Worm (Caenorhabditis elegans): ENCODE data around the gene amt-3.

amt-3 gene

DNA sequence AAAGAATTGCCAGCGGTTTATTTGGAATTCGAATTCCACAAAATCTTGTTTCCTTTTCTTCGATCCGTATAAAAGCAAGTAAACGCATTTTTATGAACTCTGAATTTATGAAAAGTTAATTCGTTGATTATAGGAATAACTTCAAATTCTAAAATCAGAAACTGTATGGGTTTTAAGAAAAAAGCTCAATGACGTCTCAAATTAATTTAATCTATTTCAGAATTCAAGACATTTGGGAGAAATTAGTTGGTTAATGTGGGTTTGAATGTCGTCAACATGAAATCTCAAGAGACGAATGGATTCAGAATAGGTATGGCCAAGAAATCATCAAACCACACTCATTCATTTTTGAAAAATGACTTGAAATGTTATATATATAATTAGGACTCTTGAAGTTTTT is 27.1 kb upstream of the amt-3 start, which contains the start of gene F49E12.7:
Gene F49E12.7, minus strand, starts transcription at position 101 of the 400 bp plus-strand sequence.
- no peak for TF ChIP-seq R02D3.7 (tag; optimal IDR thresholded peaks at IDR 0.05)
- no peak for TF ChIP-seq mab-5 (tag; optimal IDR thresholded peaks at IDR 0.05)
- no peak for TF ChIP-seq nhr-6 (tag; optimal IDR thresholded peaks at IDR 0.05)
- TF ChIP-seq crh-2 (tag; optimal IDR thresholded peaks at IDR 0.05) = no peak
- no peak for TF ChIP-seq blmp-1 (tag; optimal IDR thresholded peaks at IDR 0.05; ENCODE audit: insufficient read depth)
- no peak for TF ChIP-seq lin-13 (GFP tag; optimal IDR thresholded peaks at IDR 0.05)
- no peak for TF ChIP-seq lin-39 (tag; optimal IDR thresholded peaks at IDR 0.05)
- TF ChIP-seq sem-4 (tag; optimal IDR thresholded peaks at IDR 0.05) = no peak
- no peak for TF ChIP-seq unc-55 (GFP tag; optimal IDR thresholded peaks at IDR 0.05)
- TF ChIP-seq fos-1 (tag; optimal IDR thresholded peaks at IDR 0.05) = no peak
- TF ChIP-seq ama-1 (optimal IDR thresholded peaks at IDR 0.05) = no peak
- no peak for TF ChIP-seq nhr-11 (tag; optimal IDR thresholded peaks at IDR 0.05)
- no peak for TF ChIP-seq elt-1 (tag; optimal IDR thresholded peaks at IDR 0.05)

DNA sequence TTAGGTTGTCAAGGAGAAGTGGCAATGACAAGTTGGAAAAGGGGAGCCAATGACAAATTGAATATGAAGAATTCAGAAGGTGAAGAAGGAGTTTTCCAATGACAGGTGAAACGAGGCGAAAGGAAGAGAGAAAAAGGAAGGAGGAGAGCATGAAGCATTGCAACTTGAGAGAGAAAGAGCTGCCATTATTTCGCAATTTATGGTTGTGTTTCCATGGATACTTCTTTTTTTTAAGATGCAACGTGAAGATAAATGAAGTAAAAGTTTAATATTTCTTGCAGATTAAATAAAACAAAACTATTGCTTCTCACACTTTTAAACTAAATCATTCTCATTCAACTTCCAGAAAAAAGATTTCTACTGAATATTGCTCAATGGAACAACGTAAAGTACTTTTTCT is 25.2 kb upstream of the amt-3 start, which contains the start of gene F49E12.8:
Gene F49E12.8, minus strand, starts transcription at position 101 of the 400 bp plus-strand sequence.
- TF ChIP-seq fos-1 (tag; optimal IDR thresholded peaks at IDR 0.05) = no peak
- TF ChIP-seq mbf-1 (tag; optimal IDR thresholded peaks at IDR 0.05) = no peak
- TF ChIP-seq nhr-77 (tag; optimal IDR thresholded peaks at IDR 0.05) = no peak
- no peak for TF ChIP-seq nhr-6 (tag; optimal IDR thresholded peaks at IDR 0.05)
- TF ChIP-seq ztf-11 (tag; optimal IDR thresholded peaks at IDR 0.05) = no peak
- no peak for TF ChIP-seq sma-3 (GFP tag; optimal IDR thresholded peaks at IDR 0.05)
- TF ChIP-seq F13H6.1 (tag; optimal IDR thresholded peaks at IDR 0.05) = no peak

DNA sequence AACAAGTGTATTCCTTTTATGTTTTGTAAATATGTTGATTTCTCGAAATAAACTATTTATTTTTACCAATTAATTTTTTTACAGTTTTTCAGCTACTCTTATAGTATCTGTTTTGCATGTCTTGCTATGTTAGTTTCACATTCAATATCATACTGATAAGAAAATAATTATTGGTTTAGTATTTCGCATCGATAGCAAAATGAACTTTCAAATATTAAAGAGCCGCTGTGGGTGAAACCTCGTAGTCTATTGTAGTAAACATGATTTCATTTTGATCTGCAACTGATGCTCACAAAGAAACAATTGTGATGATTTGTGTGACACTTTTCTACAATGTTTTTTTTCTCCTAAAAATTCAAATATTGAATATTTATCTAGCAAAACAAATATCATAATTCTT is 23.3 kb upstream of the amt-3 start:
- TF ChIP-seq fos-1 (tag; optimal IDR thresholded peaks at IDR 0.05) = peak; percentile 55
- no peak for TF ChIP-seq skn-1 (tag; optimal IDR thresholded peaks at IDR 0.05)

DNA sequence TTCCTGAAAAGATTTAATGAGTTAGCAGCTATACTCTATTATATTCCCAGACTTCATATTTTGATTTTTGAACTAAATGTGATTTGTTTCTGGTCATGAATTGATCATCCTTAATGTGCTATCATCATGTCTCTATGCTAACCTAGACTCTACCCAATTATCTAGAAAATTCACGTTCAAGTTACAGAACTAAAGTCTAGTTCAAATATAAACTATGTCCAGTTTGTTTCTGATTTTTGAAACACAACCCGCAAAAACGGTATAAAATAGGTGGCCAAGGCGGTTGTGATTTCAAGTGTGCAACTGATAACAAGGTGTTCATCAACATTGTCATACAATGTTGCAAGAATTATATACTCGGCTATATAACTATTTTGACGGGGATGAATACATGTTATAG is 21.8 kb upstream of the amt-3 start, which contains the start of gene F49E12.10:
Gene F49E12.10, plus strand, starts transcription at position 301 of the 400 bp plus-strand sequence.
- no peak for TF ChIP-seq unc-62 (GFP tag; optimal IDR thresholded peaks at IDR 0.05)
- TF ChIP-seq mbf-1 (tag; optimal IDR thresholded peaks at IDR 0.05) = no peak
- no peak for TF ChIP-seq ZK546.5 (tag; optimal IDR thresholded peaks at IDR 0.05)
- no peak for TF ChIP-seq Y55F3AM.14 (GFP tag; optimal IDR thresholded peaks at IDR 0.05)
- TF ChIP-seq fos-1 (tag; optimal IDR thresholded peaks at IDR 0.05) = peak; percentile 54
- TF ChIP-seq nhr-21 (tag; optimal IDR thresholded peaks at IDR 0.05) = no peak
- TF ChIP-seq unc-55 (GFP tag; optimal IDR thresholded peaks at IDR 0.05) = no peak

DNA sequence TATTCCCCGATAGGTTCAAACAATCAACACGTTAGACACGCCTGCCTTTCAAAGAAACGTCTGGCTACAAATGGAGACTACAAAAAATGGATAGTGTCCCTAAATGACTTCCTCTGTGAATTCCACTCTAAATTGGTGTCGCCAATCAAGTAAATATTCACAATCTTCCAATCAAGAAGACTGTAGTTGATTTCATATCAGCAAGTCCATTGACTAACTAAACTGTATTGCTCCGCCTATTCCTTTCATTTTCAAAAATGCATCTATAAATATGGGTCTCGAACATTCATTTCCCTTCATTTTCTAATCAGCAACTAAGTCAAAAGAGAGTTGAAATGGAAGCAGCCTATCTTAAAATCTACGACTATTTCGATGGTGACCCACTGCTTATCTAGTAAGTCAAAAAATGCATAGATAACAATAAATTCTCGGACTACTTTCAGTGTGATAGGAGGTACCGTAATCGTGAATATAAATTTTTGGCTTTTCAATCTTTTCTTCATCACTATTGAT is 19.1 kb upstream of the amt-3 start, which contains the start of gene drd-1:
Gene drd-1, plus strand, starts transcription at position 51 of the 513 bp plus-strand sequence.
- TF ChIP-seq ceh-16 (tag; optimal IDR thresholded peaks at IDR 0.05) = no peak
- TF ChIP-seq fos-1 (tag; optimal IDR thresholded peaks at IDR 0.05) = peak; percentile 91
- peak; percentile 69 for TF ChIP-seq sma-9 (GFP tag; optimal IDR thresholded peaks at IDR 0.05)
- no peak for TF ChIP-seq sma-9 (tag; optimal IDR thresholded peaks at IDR 0.05)
- TF ChIP-seq skn-1 (tag; optimal IDR thresholded peaks at IDR 0.05) = peak; percentile 22
- TF ChIP-seq sma-3 (GFP tag; optimal IDR thresholded peaks at IDR 0.05) = no peak
- peak; percentile 23 for TF ChIP-seq crh-2 (tag; optimal IDR thresholded peaks at IDR 0.05)

DNA sequence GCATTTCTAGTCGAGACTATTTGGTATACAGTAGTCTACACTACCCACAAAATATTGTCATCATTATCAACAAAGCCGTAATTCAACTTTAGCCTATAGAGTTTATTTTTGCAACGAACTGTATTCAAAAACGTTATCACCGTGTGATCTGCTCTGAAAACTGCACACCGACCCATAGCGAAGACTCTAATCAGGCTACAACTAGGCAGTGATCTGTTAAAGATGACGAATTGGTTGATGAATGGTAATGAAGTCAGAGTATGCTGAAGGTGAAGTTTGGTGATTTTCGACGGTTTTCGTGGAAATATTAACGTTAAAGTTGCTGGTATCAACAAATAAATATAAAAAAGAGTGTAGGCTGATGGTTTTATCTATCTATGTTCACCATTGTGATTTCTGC is 17.9 kb upstream of the amt-3 start:
- TF ChIP-seq crh-2 (tag; optimal IDR thresholded peaks at IDR 0.05) (no peak), nhr-25 (tag; optimal IDR thresholded peaks at IDR 0.05) (no peak), Y55F3AM.14 (GFP tag; optimal IDR thresholded peaks at IDR 0.05) (no peak), nhr-11 (tag; optimal IDR thresholded peaks at IDR 0.05) (no peak), sma-9 (GFP tag; optimal IDR thresholded peaks at IDR 0.05) (peak; percentile 13), sma-9 (tag; optimal IDR thresholded peaks at IDR 0.05) (no peak), ZK546.5 (tag; optimal IDR thresholded peaks at IDR 0.05) (no peak), unc-39 (tag; optimal IDR thresholded peaks at IDR 0.05) (no peak), lsy-2 (tag; optimal IDR thresholded peaks at IDR 0.05) (no peak), nhr-23 (tag; optimal IDR thresholded peaks at IDR 0.05) (no peak), zag-1 (tag; optimal IDR thresholded peaks at IDR 0.05) (no peak), nhr-237 (tag; optimal IDR thresholded peaks at IDR 0.05) (no peak), fos-1 (tag; optimal IDR thresholded peaks at IDR 0.05) (peak; percentile 78), F13H6.1 (tag; optimal IDR thresholded peaks at IDR 0.05) (no peak), R02D3.7 (tag; optimal IDR thresholded peaks at IDR 0.05) (no peak)

Measured in whole organism, L2 larva.